Fruit fly (Drosophila melanogaster): ENCODE data around the gene CG32563.

Gene CG32563

DNA sequence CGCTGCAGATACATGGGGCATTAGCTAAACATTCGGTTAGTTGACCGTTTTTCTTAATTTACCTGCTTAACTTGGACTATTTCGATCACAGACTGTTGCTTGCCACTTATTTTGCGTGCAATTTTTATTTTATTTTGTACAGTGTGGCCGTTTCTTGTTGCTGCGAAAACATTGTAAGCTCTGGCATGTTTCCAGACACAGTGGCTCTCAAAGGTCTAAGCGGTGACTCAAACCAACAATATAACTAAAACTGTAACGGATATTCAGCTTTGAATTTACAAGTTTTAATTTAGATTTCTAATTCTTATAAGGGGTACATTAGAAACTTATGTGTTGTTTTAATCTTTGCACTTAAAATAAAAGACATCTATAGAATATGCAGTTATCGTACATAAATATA is 41.1 kb downstream of the CG32563 start, which contains the start of gene CG8675:
Gene CG8675 (minus strand): TSS at position 177 of the 400 bp plus-strand sequence.
- TF ChIP-seq ERR (GFP tag; optimal IDR thresholded peaks at IDR 0.05) (no peak), Bgb (GFP tag; IDR thresholded peaks at IDR 0.05; ENCODE audit: partially characterized antibody) (0 out of 2 replicates have a peak, but pooled peaks have one; percentile 27), CG42726 (GFP tag; IDR thresholded peaks at IDR 0.05; ENCODE audit: partially characterized antibody) (no peak), Hsf (GFP tag; optimal IDR thresholded peaks at IDR 0.05) (no peak), Dek (tag; optimal IDR thresholded peaks at IDR 0.05) (no peak), sqz (GFP tag; optimal IDR thresholded peaks at IDR 0.05) (no peak), CG34224 (GFP tag; IDR thresholded peaks at IDR 0.05; ENCODE audit: partially characterized antibody) (no peak), crp (GFP tag; optimal IDR thresholded peaks at IDR 0.05) (no peak), CG17568 (GFP tag; optimal IDR thresholded peaks at IDR 0.05) (no peak), CG18599 (GFP tag; optimal IDR thresholded peaks at IDR 0.05) (no peak), CG10267 (tag; optimal IDR thresholded peaks at IDR 0.05) (peak; percentile 7), gsb (GFP tag; IDR thresholded peaks at IDR 0.05) (no peak), CG8281 (tag; optimal IDR thresholded peaks at IDR 0.05) (no peak), Neu2 (GFP tag; optimal IDR thresholded peaks at IDR 0.05; ENCODE audit: borderline replicate concordance) (no peak), Atf6 (GFP tag; IDR thresholded peaks at IDR 0.05) (no peak), stwl (tag; optimal IDR thresholded peaks at IDR 0.05) (peak; percentile 81), Camta (GFP tag; optimal IDR thresholded peaks at IDR 0.05) (no peak), CG7372 (GFP tag; IDR thresholded peaks at IDR 0.05) (no peak), CG4820 (GFP tag; optimal IDR thresholded peaks at IDR 0.05) (no peak), CG17361 (GFP tag; IDR thresholded peaks at IDR 0.05) (no peak), luna (GFP tag; optimal IDR thresholded peaks at IDR 0.05) (no peak), Opbp (GFP tag; IDR thresholded peaks at IDR 0.05; ENCODE audit: partially characterized antibody) (peak; percentile 41; the same call in 1 of the 3 replicates), sr (GFP tag; IDR thresholded peaks at IDR 0.05) (no peak), CG18262 (tag; optimal IDR thresholded peaks at IDR 0.05) (no peak), Fer3 (tag; optimal IDR thresholded peaks at IDR 0.05) (no peak), CG34376 (GFP tag; optimal IDR thresholded peaks at IDR 0.05) (no peak), CG1647 (GFP tag; optimal IDR thresholded peaks at IDR 0.05) (no peak), CG3407 (GFP tag; optimal IDR thresholded peaks at IDR 0.05) (no peak), CG4730 (GFP tag; IDR thresholded peaks at IDR 0.05) (no peak), CG9437 (GFP tag; optimal IDR thresholded peaks at IDR 0.05) (no peak), CG4328 (GFP tag; optimal IDR thresholded peaks at IDR 0.05) (no peak), CG10959 (GFP tag; IDR thresholded peaks at IDR 0.05) (no peak), zfh1 (GFP tag; IDR thresholded peaks at IDR 0.05) (no peak), CG7963 (GFP tag; IDR thresholded peaks at IDR 0.05; ENCODE audit: partially characterized antibody) (no peak), Dp (GFP tag; optimal IDR thresholded peaks at IDR 0.05) (peak; percentile 37), gcm2 (GFP tag; optimal IDR thresholded peaks at IDR 0.05) (no peak), CG10147 (GFP tag; optimal IDR thresholded peaks at IDR 0.05) (no peak), CG43689 (GFP tag; IDR thresholded peaks at IDR 0.05) (no peak), CG12659 (GFP tag; optimal IDR thresholded peaks at IDR 0.05) (peak; percentile 2), CG14050 (GFP tag; IDR thresholded peaks at IDR 0.05) (no peak), CG5953 (GFP tag; IDR thresholded peaks at IDR 0.05) (no peak), MBD-R2 (GFP tag; IDR thresholded peaks at IDR 0.05) (peak; percentile 73), knrl (GFP tag; IDR thresholded peaks at IDR 0.05; ENCODE audit: partially characterized antibody) (peak; percentile 46; the same call in 2 of the 3 replicates), gt (GFP tag; IDR thresholded peaks at IDR 0.05) (no peak), dmrt99B (tag; optimal IDR thresholded peaks at IDR 0.05) (no peak), Rfx (GFP tag; IDR thresholded peaks at IDR 0.05) (no peak), cas (GFP tag; IDR thresholded peaks at IDR 0.05) (no peak), Doc3 (GFP tag; IDR thresholded peaks at IDR 0.05; ENCODE audit: partially characterized antibody) (no peak), ash1 (GFP tag; optimal IDR thresholded peaks at IDR 0.05) (no peak), CG7839 (tag; optimal IDR thresholded peaks at IDR 0.05) (no peak)
